Fruit fly (Drosophila melanogaster) whole organism, embryonic: ENCODE measurements around the gene CG14440.

Source experiments
- Bgb ChIP-seq: fragments of 200-800 bp; sonication (Bioruptor generic); IDR thresholded peaks from 2 replicates; pipeline ENCODE4 v1.3.6; 2022; ENCODE audit warnings: missing biosample characterization, missing genetic modification characterization; ENCODE audit not compliant: partially characterized antibody
- CG10274 ChIP-seq: fragments of 200-800 bp; sonication (Bioruptor generic); optimal IDR thresholded peaks from 3 replicates; lab custom pipeline; 2017; ENCODE audit warnings: missing biosample characterization, mild to moderate bottlenecking, missing genetic modification characterization
- CG14014 ChIP-seq: fragments of 200-800 bp; sonication (Bioruptor generic); IDR thresholded peaks from 2 replicates; pipeline ENCODE4 v1.3.6; 2022; ENCODE audit warnings: missing biosample characterization, missing genetic modification characterization
- CG15514 ChIP-seq: fragments of 200-800 bp; sonication (Bioruptor generic); optimal IDR thresholded peaks from 3 replicates; lab custom pipeline; 2017; ENCODE audit warnings: missing biosample characterization, missing genetic modification characterization, mild to moderate bottlenecking, moderate library complexity, missing genetic modification reagents
- CG17186 ChIP-seq: fragments of 200-800 bp; sonication (Bioruptor generic); optimal IDR thresholded peaks from 3 replicates; lab custom pipeline; 2017; ENCODE audit warnings: missing biosample characterization, missing genetic modification reagents, missing genetic modification characterization
- CG1792 ChIP-seq: fragments of 200-800 bp; sonication (Bioruptor generic); optimal IDR thresholded peaks from 2 replicates; lab custom pipeline; 2016; ENCODE audit warnings: missing biosample characterization, missing genetic modification characterization
- CG3995 ChIP-seq: fragments of 200-800 bp; sonication (Bioruptor generic); optimal IDR thresholded peaks from 3 replicates; lab custom pipeline; 2016; ENCODE audit warnings: missing biosample characterization, missing genetic modification characterization
- CG4404 ChIP-seq: fragments of 200-800 bp; sonication (Bioruptor generic); IDR thresholded peaks from 2 replicates; pipeline ENCODE4 v1.3.6; 2022; ENCODE audit warnings: missing biosample characterization, missing genetic modification characterization
- CG6689 ChIP-seq: fragments of 200-800 bp; sonication (Bioruptor generic); IDR thresholded peaks from 2 replicates; pipeline ENCODE4 v1.3.6; 2022; ENCODE audit warnings: missing biosample characterization, missing genetic modification characterization
- CG6791 ChIP-seq: fragments of 200-800 bp; sonication (Bioruptor generic); IDR thresholded peaks from 3 replicates; pipeline ENCODE4 v1.3.6; 2022; ENCODE audit warnings: missing biosample characterization, missing genetic modification characterization; ENCODE audit not compliant: partially characterized antibody
- CG7271 ChIP-seq: fragments of 200-800 bp; sonication (Bioruptor generic); optimal IDR thresholded peaks from 2 replicates; lab custom pipeline; 2018; ENCODE audit warnings: missing biosample characterization, mild to moderate bottlenecking, missing genetic modification characterization, moderate library complexity
- CG7987 ChIP-seq: fragments of 200-800 bp; sonication (Bioruptor generic); optimal IDR thresholded peaks from 2 replicates; lab custom pipeline; 2018; ENCODE audit warnings: missing biosample characterization, mild to moderate bottlenecking, missing genetic modification characterization, moderate library complexity
- CG8089 ChIP-seq: fragments of 200-800 bp; sonication (Bioruptor generic); optimal IDR thresholded peaks from 3 replicates; lab custom pipeline; 2016; ENCODE audit warnings: missing biosample characterization, missing genetic modification characterization
- CG9727 ChIP-seq: fragments of 200-800 bp; sonication (Bioruptor generic); optimal IDR thresholded peaks from 3 replicates; lab custom pipeline; 2017; ENCODE audit warnings: missing biosample characterization, mild to moderate bottlenecking, missing genetic modification characterization
- D19B ChIP-seq: fragments of 200-800 bp; sonication (Bioruptor generic); optimal IDR thresholded peaks from 2 replicates; lab custom pipeline; 2017; ENCODE audit warnings: missing biosample characterization, mild to moderate bottlenecking, missing genetic modification characterization
- Doc2 ChIP-seq: fragments of 200-800 bp; sonication (Bioruptor generic); IDR thresholded peaks from 2 replicates; pipeline ENCODE4 v1.3.6; 2022; ENCODE audit warnings: missing biosample characterization, missing genetic modification characterization
- Eip74EF ChIP-seq, 2 experiments: fragments of 200-800 bp in 1 of 2; fragments of >200 bp in 1 of 2; sonication (Bioruptor generic) in 1 of 2; optimal IDR thresholded peaks; 2 replicates each; lab custom pipeline; 2017 to 2019; ENCODE audit warnings: missing biosample characterization in 2 of 2, missing genetic modification characterization in 2 of 2, mild to moderate bottlenecking in 1 of 2, moderate library complexity in 1 of 2
- Fer2 ChIP-seq: fragments of 200-800 bp; sonication (Bioruptor generic); optimal IDR thresholded peaks from 2 replicates; lab custom pipeline; 2018; ENCODE audit warnings: missing biosample characterization, mild to moderate bottlenecking, missing genetic modification characterization, moderate library complexity
- H2.0 ChIP-seq: fragments of 200-800 bp; sonication (Bioruptor generic); IDR thresholded peaks from 2 replicates; pipeline ENCODE4 v1.3.6; 2022; ENCODE audit warnings: missing biosample characterization, missing genetic modification characterization
- HLH4C ChIP-seq: fragments of 200-800 bp; sonication (Bioruptor generic); IDR thresholded peaks from 3 replicates; pipeline ENCODE4 v1.3.6; 2022; ENCODE audit warnings: missing biosample characterization, missing genetic modification characterization; ENCODE audit not compliant: partially characterized antibody
- HLHmδ ChIP-seq: fragments of 200-800 bp; sonication (Bioruptor generic); optimal IDR thresholded peaks from 2 replicates; lab custom pipeline; 2018; ENCODE audit warnings: missing biosample characterization, mild to moderate bottlenecking, missing genetic modification characterization, moderate library complexity
- Kr ChIP-seq: fragments of 200-800 bp; sonication (Bioruptor generic); optimal IDR thresholded peaks from 2 replicates; lab custom pipeline; 2017; ENCODE audit warnings: missing biosample characterization, mild to moderate bottlenecking, missing genetic modification characterization
- Lim3 ChIP-seq: fragments of 200-800 bp; sonication (Bioruptor generic); IDR thresholded peaks from 2 replicates; pipeline ENCODE4 v1.3.6; 2022; ENCODE audit warnings: missing biosample characterization, missing genetic modification characterization
- Mad ChIP-seq: fragments of 200-800 bp; sonication (Bioruptor generic); optimal IDR thresholded peaks from 2 replicates; lab custom pipeline; 2016; ENCODE audit warnings: missing biosample characterization, missing genetic modification characterization
- Mes4 ChIP-seq: fragments of 200-800 bp; sonication (Bioruptor generic); optimal IDR thresholded peaks from 2 replicates; lab custom pipeline; 2016; ENCODE audit warnings: missing biosample characterization, missing genetic modification characterization
- NK7.1 ChIP-seq: fragments of 200-800 bp; sonication (Bioruptor generic); optimal IDR thresholded peaks from 3 replicates; lab custom pipeline; 2016; ENCODE audit warnings: missing biosample characterization, missing genetic modification characterization
- NfI ChIP-seq: fragments of 200-800 bp; sonication (Bioruptor generic); optimal IDR thresholded peaks from 3 replicates; lab custom pipeline; 2018; ENCODE audit warnings: missing biosample characterization, mild to moderate bottlenecking, missing genetic modification characterization, moderate library complexity
- Oli ChIP-seq: fragments of 200-800 bp; sonication (Bioruptor generic); optimal IDR thresholded peaks from 2 replicates; lab custom pipeline; 2018; ENCODE audit warnings: missing biosample characterization, mild to moderate bottlenecking, missing genetic modification characterization, moderate library complexity
- Pdp1 ChIP-seq, 2 experiments: fragments of 200-800 bp; sonication (Bioruptor generic); optimal IDR thresholded peaks; 3 replicates each; lab custom pipeline; 2016; ENCODE audit warnings: missing biosample characterization in 2 of 2, missing genetic modification characterization in 2 of 2, mild to moderate bottlenecking in 1 of 2, moderate library complexity in 1 of 2
- Six4 ChIP-seq: fragments of 200-800 bp; sonication (Bioruptor generic); optimal IDR thresholded peaks from 2 replicates; lab custom pipeline; 2016; ENCODE audit warnings: missing biosample characterization, missing genetic modification characterization
- TFAM ChIP-seq: fragments of 200-800 bp; sonication (Bioruptor generic); optimal IDR thresholded peaks from 2 replicates; lab custom pipeline; 2017; ENCODE audit warnings: missing biosample characterization, missing genetic modification characterization, inconsistent platforms
- Usf ChIP-seq: fragments of 200-800 bp; sonication (Bioruptor generic); optimal IDR thresholded peaks from 2 replicates; lab custom pipeline; 2017; ENCODE audit warnings: missing genotype, missing biosample characterization, missing genetic modification characterization
- cwo ChIP-seq: fragments of 200-800 bp; sonication (Bioruptor generic); optimal IDR thresholded peaks from 3 replicates; lab custom pipeline; 2017; ENCODE audit warnings: missing biosample characterization, missing genetic modification characterization, mild to moderate bottlenecking, moderate library complexity, missing genetic modification reagents
- dati ChIP-seq: fragments of 200-800 bp; sonication (Bioruptor generic); IDR thresholded peaks from 2 replicates; pipeline ENCODE4 v1.3.6; 2022; ENCODE audit warnings: missing biosample characterization, missing genetic modification characterization
- dpn ChIP-seq, 2 experiments: fragments of 200-800 bp; sonication (Bioruptor generic); optimal IDR thresholded peaks; 3 replicates each; lab custom pipeline; 2016; ENCODE audit warnings: missing biosample characterization in 2 of 2, missing genetic modification characterization in 2 of 2
- ems ChIP-seq: fragments of 200-800 bp; sonication (Bioruptor generic); optimal IDR thresholded peaks from 3 replicates; lab custom pipeline; 2016; ENCODE audit warnings: missing biosample characterization, missing genetic modification characterization
- fd64A ChIP-seq: fragments of 200-800 bp; sonication (Bioruptor generic); optimal IDR thresholded peaks from 3 replicates; lab custom pipeline; 2018; ENCODE audit warnings: missing biosample characterization, mild to moderate bottlenecking, missing genetic modification characterization
- gcm ChIP-seq: fragments of 200-800 bp; sonication (Bioruptor generic); optimal IDR thresholded peaks from 2 replicates; lab custom pipeline; 2019; ENCODE audit warnings: missing biosample characterization, mild to moderate bottlenecking, missing genetic modification characterization, moderate library complexity
- ind ChIP-seq: fragments of 200-800 bp; sonication (Bioruptor generic); optimal IDR thresholded peaks from 3 replicates; lab custom pipeline; 2016; ENCODE audit warnings: missing biosample characterization, missing genetic modification characterization
- odd ChIP-seq: fragments of 200-800 bp; sonication (Bioruptor generic); optimal IDR thresholded peaks from 2 replicates; lab custom pipeline; 2017; ENCODE audit warnings: missing biosample characterization, mild to moderate bottlenecking, missing genetic modification characterization
- org-1 ChIP-seq: fragments of 200-800 bp; sonication (Bioruptor generic); optimal IDR thresholded peaks from 2 replicates; lab custom pipeline; 2017; ENCODE audit warnings: missing biosample characterization, missing genetic modification characterization
- sc ChIP-seq, 3 experiments: fragments of >200 bp in 2 of 3; fragments of 200-800 bp in 1 of 3; sonication (Bioruptor generic) in 1 of 3; optimal IDR thresholded peaks; 2 replicates in 2 of 3; 3 replicates in 1 of 3; lab custom pipeline; 2017; ENCODE audit warnings: mild to moderate bottlenecking in 1 of 3, missing biosample characterization in 1 of 3, missing genetic modification characterization in 1 of 3, missing genetic modification reagents in 1 of 3
- sna ChIP-seq: fragments of 200-800 bp; sonication (Bioruptor generic); IDR thresholded peaks from 2 replicates; pipeline ENCODE4 v1.3.6; 2022; ENCODE audit warnings: missing biosample characterization, missing genetic modification characterization; ENCODE audit not compliant: partially characterized antibody
- tll ChIP-seq, 2 experiments: fragments of 200-800 bp in 1 of 2; fragments of >200 bp in 1 of 2; sonication (Bioruptor generic) in 1 of 2; optimal IDR thresholded peaks; 2 replicates each; lab custom pipeline; 2017 to 2019; ENCODE audit warnings: missing biosample characterization in 2 of 2, missing genetic modification characterization in 2 of 2, mild to moderate bottlenecking in 1 of 2, moderate library complexity in 1 of 2
- tna ChIP-seq: fragments of 200-800 bp; sonication (Bioruptor generic); IDR thresholded peaks from 2 replicates; pipeline ENCODE4 v1.3.6; 2022; ENCODE audit warnings: missing biosample characterization, missing genetic modification characterization; ENCODE audit not compliant: partially characterized antibody
- trh ChIP-seq: fragments of 200-800 bp; sonication (Bioruptor generic); optimal IDR thresholded peaks from 2 replicates; lab custom pipeline; 2016; ENCODE audit warnings: missing biosample characterization, missing genetic modification characterization
- twi ChIP-seq: fragments of 200-800 bp; optimal IDR thresholded peaks from 2 replicates; lab custom pipeline; 2019; ENCODE audit warnings: missing biosample characterization, mild to moderate bottlenecking, missing genetic modification characterization, moderate library complexity
- unc-4 ChIP-seq: fragments of 200-800 bp; sonication (Bioruptor generic); IDR thresholded peaks from 2 replicates; pipeline ENCODE4 v1.3.6; 2022; ENCODE audit warnings: missing biosample characterization, missing genetic modification characterization; ENCODE audit not compliant: partially characterized antibody

CG14440 gene

DNA sequence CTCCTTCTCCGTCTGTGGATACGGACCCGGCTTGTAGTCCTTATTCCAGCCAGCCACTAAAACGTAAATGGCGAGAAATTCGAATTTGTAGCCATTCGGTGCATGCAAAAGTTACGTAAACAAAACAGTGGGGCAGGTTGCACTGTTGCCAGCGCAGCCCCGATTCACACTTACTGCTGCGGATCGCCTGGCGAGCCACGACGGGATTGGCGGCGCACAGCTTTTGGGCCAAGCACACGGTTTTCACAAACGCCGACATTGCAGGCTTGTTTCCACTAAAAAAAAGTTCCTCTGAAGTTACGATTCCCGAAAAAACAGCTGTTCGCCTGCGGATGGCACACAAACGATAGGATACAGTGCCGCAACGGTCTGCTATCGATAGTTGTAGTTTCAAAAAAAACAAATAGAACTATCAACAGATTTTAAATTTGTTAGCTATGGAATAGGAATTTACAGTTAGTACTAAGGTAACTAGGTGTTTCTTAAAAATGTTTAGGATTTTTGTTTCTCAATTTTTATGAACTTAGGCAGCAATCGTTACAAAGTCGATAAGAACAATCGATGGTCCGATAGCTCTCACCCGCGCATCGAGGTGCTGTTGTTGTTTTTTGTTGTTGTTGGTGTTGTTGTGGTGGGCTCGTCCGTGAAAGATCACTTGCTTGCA lies 20.4 kb downstream of the CG14440 start, which contains the start of gene Fum1 (continued):
- TF ChIP-seq CG7271 (tag; lab: Kevin White, UChicago) (no peak), cwo (GFP tag; lab: Kevin White, UChicago) (no peak), org-1 (GFP tag; lab: Kevin White, UChicago) (no peak), gcm (GFP tag; lab: Kevin White, UChicago) (no peak), odd (GFP tag; lab: Kevin White, UChicago) (no peak), ems (GFP tag; lab: Kevin White, UChicago) (no peak), CG14014 (GFP tag; lab: Robert Waterston, UW) (no peak), D19B (GFP tag; lab: Kevin White, UChicago) (no peak), Bgb (GFP tag; lab: Robert Waterston, UW) (peak; percentile 84), CG15514 (GFP tag; lab: Kevin White, UChicago) (peak; percentile 58), NfI (GFP tag; lab: Kevin White, UChicago) (peak; percentile 37), Mad (GFP tag; lab: Kevin White, UChicago) (no peak), Doc2 (no peak), CG7987 (GFP tag; lab: Kevin White, UChicago) (no peak), Pdp1 (GFP tag; optimal IDR thresholded peaks at IDR 0.05; lab: Kevin White, UChicago) (peak in 1 of 2 experiments; percentile 81), CG9727 (GFP tag; lab: Kevin White, UChicago) (no peak), fd64A (no peak), Mes4 (GFP tag; lab: Kevin White, UChicago) (no peak), CG3995 (GFP tag; lab: Kevin White, UChicago) (peak; percentile 36), dati (GFP tag; lab: Robert Waterston, UW) (no peak), CG10274 (GFP tag; lab: Kevin White, UChicago) (no peak), twi (tag; lab: Kevin White, UChicago) (no peak), Six4 (GFP tag; lab: Kevin White, UChicago) (no peak), Eip74EF (GFP tag; optimal IDR thresholded peaks at IDR 0.05; lab: Kevin White, UChicago) (peak in 1 of 2 experiments; percentile 4), Kr (GFP tag; lab: Kevin White, UChicago) (no peak), ind (no peak), CG8089 (GFP tag; lab: Kevin White, UChicago) (no peak), CG4404 (no peak), NK7.1 (GFP tag; lab: Kevin White, UChicago) (no peak), CG1792 (no peak), tll (GFP tag; optimal IDR thresholded peaks at IDR 0.05; lab: Kevin White, UChicago) (no peak), sc (optimal IDR thresholded peaks at IDR 0.05; lab: Kevin White, UChicago) (no peak), sc (GFP tag; optimal IDR thresholded peaks at IDR 0.05; lab: Kevin White, UChicago) (no peak), CG6791 (peak; percentile 78), Oli (tag; lab: Kevin White, UChicago) (no peak), TFAM (GFP tag; lab: Kevin White, UChicago) (no peak), Lim3 (GFP tag; lab: Robert Waterston, UW) (no peak), Usf (no peak), HLH4C (GFP tag; lab: Robert Waterston, UW) (peak; percentile 92), sna (GFP tag; lab: Robert Waterston, UW) (peak; percentile 95), Fer2 (tag; lab: Kevin White, UChicago) (no peak), HLHmδ (GFP tag; lab: Kevin White, UChicago) (no peak), dpn (GFP tag; optimal IDR thresholded peaks at IDR 0.05; lab: Kevin White, UChicago) (peak in 1 of 2 experiments; percentile 6), H2.0 (GFP tag; lab: Robert Waterston, UW) (no peak), trh (GFP tag; lab: Kevin White, UChicago) (no peak), CG6689 (no peak), CG17186 (GFP tag; lab: Kevin White, UChicago) (peak; percentile 41), tna (GFP tag; lab: Robert Waterston, UW) (peak; percentile 69), unc-4 (GFP tag; lab: Robert Waterston, UW) (peak; percentile 94)
